Worm (Caenorhabditis elegans) whole organism, L4 larva: ENCODE results near the gene cpr-8.

Experiments used
- nhr-10 ChIP-seq: fragments of 150-350 bp; optimal IDR thresholded peaks from 2 replicates; lab custom pipeline; 2014; ENCODE audit warnings: missing biosample characterization, missing genetic modification characterization
- nhr-77 ChIP-seq: fragments of 150-350 bp; optimal IDR thresholded peaks from 2 replicates; lab custom pipeline; 2014; ENCODE audit warnings: missing biosample characterization, missing genetic modification characterization
- ztf-11 ChIP-seq: fragments of 150-350 bp; optimal IDR thresholded peaks from 2 replicates; lab custom pipeline; 2014; ENCODE audit warnings: missing biosample characterization, missing genetic modification characterization

DNA sequence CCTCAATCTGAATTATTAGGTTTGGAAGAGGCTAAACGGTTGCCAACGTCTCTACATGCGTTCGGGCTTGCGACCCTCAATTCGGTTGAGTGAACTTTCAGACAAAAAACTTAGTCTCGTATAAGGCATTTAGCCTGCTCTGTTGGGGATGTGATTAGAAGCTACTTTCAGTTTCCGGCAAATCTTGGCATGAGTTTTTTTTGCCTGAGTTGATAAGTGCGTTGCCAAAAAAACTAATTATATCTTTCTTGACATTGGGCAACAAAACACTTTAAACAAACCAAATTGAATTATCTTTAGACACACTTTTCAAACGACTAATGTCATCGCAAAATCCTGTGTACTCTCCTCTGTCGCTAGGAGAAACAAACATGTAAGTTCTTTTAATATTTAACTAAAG lies 42.0 kb upstream of the cpr-8 start, which contains the start of gene Y50D4B.4:
- TF ChIP-seq ztf-11 (tag; lab: Kevin White, UChicago) (no peak), nhr-10 (tag; lab: Kevin White, UChicago) (no peak), nhr-77 (tag; lab: Kevin White, UChicago) (no peak)
